Fruit fly (Drosophila melanogaster): ENCODE results near the gene eIF2beta.
A peak's percentile ranks its signal among the peaks of the same experiment; 100 is the strongest.

eIF2beta gene

dm6 chr3L:12514762-12515215, 11.7 kb downstream of the eIF2beta start, which contains the start of the genes sti and tral (continued):
- peak; percentile 85 for TF ChIP-seq Atf6 (GFP tag; IDR thresholded peaks at IDR 0.05)
- TF ChIP-seq Xbp1 (GFP tag; optimal IDR thresholded peaks at IDR 0.05) = peak; percentile 94
- TF ChIP-seq Oli (tag; optimal IDR thresholded peaks at IDR 0.05) = peak; percentile 55
- TF ChIP-seq Atf-2 (GFP tag; optimal IDR thresholded peaks at IDR 0.05) = peak; percentile 87
- TF ChIP-seq YL-1 (GFP tag; optimal IDR thresholded peaks at IDR 0.05) = peak; percentile 95
- TF ChIP-seq CG6175 (GFP tag; IDR thresholded peaks at IDR 0.05) = peak; percentile 78
- TF ChIP-seq CG4282 (GFP tag; optimal IDR thresholded peaks at IDR 0.05) = peak; percentile 90
- TF ChIP-seq tll (GFP tag; optimal IDR thresholded peaks at IDR 0.05) = no peak
- peak; percentile 61 for TF ChIP-seq Awh (GFP tag; IDR thresholded peaks at IDR 0.05)
- TF ChIP-seq dmrt11E (tag; optimal IDR thresholded peaks at IDR 0.05) = peak; percentile 75
- peak; percentile 80 for TF ChIP-seq lbe (GFP tag; optimal IDR thresholded peaks at IDR 0.05)
- peak; percentile 90 for TF ChIP-seq Atf3 (GFP tag; optimal IDR thresholded peaks at IDR 0.05)
- TF ChIP-seq HLH4C (GFP tag; IDR thresholded peaks at IDR 0.05; ENCODE audit: partially characterized antibody) = no peak
- peak; percentile 84 to 95 for TF ChIP-seq Pdp1 (GFP tag; optimal IDR thresholded peaks at IDR 0.05)
- TF ChIP-seq gro (GFP tag; optimal IDR thresholded peaks at IDR 0.05) = peak; percentile 95
- no peak for TF ChIP-seq z (GFP tag; IDR thresholded peaks at IDR 0.05)
- peak; percentile 41 for TF ChIP-seq CG4707 (GFP tag; optimal IDR thresholded peaks at IDR 0.05)
- 0 out of 4 replicates have a peak, but pooled peaks have one; percentile 16 for TF ChIP-seq chinmo (GFP tag; IDR thresholded peaks at IDR 0.05; ENCODE audit: partially characterized antibody)
- TF ChIP-seq D19B (GFP tag; optimal IDR thresholded peaks at IDR 0.05) = peak; percentile 76
- peak; percentile 52; the same call in 1 of the 2 replicates for TF ChIP-seq ham (GFP tag; IDR thresholded peaks at IDR 0.05)
- TF ChIP-seq Usf (GFP tag; optimal IDR thresholded peaks at IDR 0.05) = peak; percentile 55
- TF ChIP-seq nau (GFP tag; optimal IDR thresholded peaks at IDR 0.05) = no peak
- peak; percentile 88 for TF ChIP-seq CG17361 (GFP tag; IDR thresholded peaks at IDR 0.05)
- peak; percentile 57; the same call in 1 of the 2 replicates for TF ChIP-seq CG17612 (GFP tag; IDR thresholded peaks at IDR 0.05)
- peak; percentile 87 for TF ChIP-seq ken (GFP tag; IDR thresholded peaks at IDR 0.05)
- peak; percentile 64 for TF ChIP-seq jing (GFP tag; optimal IDR thresholded peaks at IDR 0.05)
- TF ChIP-seq CrebB (tag; optimal IDR thresholded peaks at IDR 0.05) = peak; percentile 75
- TF ChIP-seq CG18262 (tag; optimal IDR thresholded peaks at IDR 0.05) = peak; percentile 79
- TF ChIP-seq Jarid2 (GFP tag; optimal IDR thresholded peaks at IDR 0.05) = peak; percentile 44
- TF ChIP-seq MESR4 (GFP tag; optimal IDR thresholded peaks at IDR 0.05) = peak; percentile 86
- TF ChIP-seq Antp (GFP tag; optimal IDR thresholded peaks at IDR 0.05) = peak; percentile 96
- no peak for TF ChIP-seq CG7963 (GFP tag; IDR thresholded peaks at IDR 0.05; ENCODE audit: partially characterized antibody)
- peak; percentile 40 for TF ChIP-seq grn (GFP tag; optimal IDR thresholded peaks at IDR 0.05)
- TF ChIP-seq ewg (GFP tag; optimal IDR thresholded peaks at IDR 0.05) = peak; percentile 81
- peak; percentile 58 for TF ChIP-seq CG6854 (GFP tag; optimal IDR thresholded peaks at IDR 0.05)
- TF ChIP-seq Eip74EF (GFP tag; optimal IDR thresholded peaks at IDR 0.05) = no peak
- TF ChIP-seq Mes4 (GFP tag; optimal IDR thresholded peaks at IDR 0.05) = peak; percentile 86
- no peak for TF ChIP-seq CG5180 (GFP tag; optimal IDR thresholded peaks at IDR 0.05)
- peak; percentile 46 for TF ChIP-seq gfzf (GFP tag; optimal IDR thresholded peaks at IDR 0.05)
- peak; percentile 71 for TF ChIP-seq dmrt99B (tag; optimal IDR thresholded peaks at IDR 0.05)
- TF ChIP-seq CG17568 (GFP tag; optimal IDR thresholded peaks at IDR 0.05) = no peak
- TF ChIP-seq HmgZ (tag; optimal IDR thresholded peaks at IDR 0.05) = peak; percentile 95
- TF ChIP-seq CG12942 (GFP tag; optimal IDR thresholded peaks at IDR 0.05) = peak; percentile 90
- peak; percentile 91 for TF ChIP-seq Dad (GFP tag; optimal IDR thresholded peaks at IDR 0.05)
- peak; percentile 72 for TF ChIP-seq CG13296 (GFP tag; optimal IDR thresholded peaks at IDR 0.05)
- peak; percentile 94 for TF ChIP-seq Side (GFP tag; optimal IDR thresholded peaks at IDR 0.05)
- no peak for TF ChIP-seq Bgb (GFP tag; IDR thresholded peaks at IDR 0.05; ENCODE audit: partially characterized antibody)
- no peak for TF ChIP-seq Abd-B (GFP tag; optimal IDR thresholded peaks at IDR 0.05)
- peak; percentile 41; the same call in 1 of the 2 replicates for TF ChIP-seq CG11696 (GFP tag; IDR thresholded peaks at IDR 0.05)
